Worm (Caenorhabditis elegans) whole organism, mixed stage, embryonic: Measurements from ENCODE around the gene wrt-1.

Experiments
- M03D4.4 ChIP-seq: sonication (generic microtip); optimal IDR thresholded peaks from 2 replicates; lab custom pipeline; 2017; ENCODE audit warnings: mild to moderate bottlenecking, missing genetic modification characterization, missing compliant biosample characterization
- bed-3 ChIP-seq: fragments of 200-800 bp; sonication (Bioruptor generic); optimal IDR thresholded peaks from 3 replicates; lab custom pipeline; 2018; ENCODE audit warnings: mild to moderate bottlenecking, missing genetic modification characterization, moderate library complexity, missing compliant biosample characterization
- blmp-1 ChIP-seq: fragments of 150-350 bp; optimal IDR thresholded peaks from 2 replicates; lab custom pipeline; 2014; ENCODE audit warnings: missing biosample characterization, missing genetic modification characterization
- ceh-39 ChIP-seq: fragments of 150-350 bp; optimal IDR thresholded peaks from 2 replicates; lab custom pipeline; 2014; ENCODE audit warnings: missing biosample characterization, missing genetic modification characterization
- ceh-43 ChIP-seq: fragments of 200-800 bp; sonication (Bioruptor generic); optimal IDR thresholded peaks from 2 replicates; lab custom pipeline; 2018; ENCODE audit warnings: mild to moderate bottlenecking, missing genetic modification characterization, moderate library complexity, missing compliant biosample characterization
- ceh-83 ChIP-seq: fragments of 200-800 bp; sonication (Bioruptor generic); optimal IDR thresholded peaks from 2 replicates; lab custom pipeline; 2018; ENCODE audit warnings: mild to moderate bottlenecking, missing genetic modification characterization, missing compliant biosample characterization
- ces-1 ChIP-seq: fragments of 150-350 bp; optimal IDR thresholded peaks from 2 replicates; lab custom pipeline; 2014; ENCODE audit warnings: missing biosample characterization, missing genetic modification reagents, missing genetic modification characterization
- cnd-1 ChIP-seq: fragments of 200-800 bp; sonication (Bioruptor generic); optimal IDR thresholded peaks from 2 replicates; lab custom pipeline; 2018; ENCODE audit warnings: mild to moderate bottlenecking, missing genetic modification characterization, missing compliant biosample characterization
- drap-1 ChIP-seq: fragments of 200-800 bp; sonication (Bioruptor generic); optimal IDR thresholded peaks from 3 replicates; lab custom pipeline; 2018; ENCODE audit warnings: mild to moderate bottlenecking, missing genetic modification characterization, missing compliant biosample characterization
- elt-1 ChIP-seq: sonication (generic microtip); optimal IDR thresholded peaks from 2 replicates; lab custom pipeline; 2017; ENCODE audit warnings: missing genetic modification characterization, mild to moderate bottlenecking, missing compliant biosample characterization, antibody characterized with exemption, moderate library complexity, borderline replicate concordance; ENCODE audit not compliant: insufficient read depth
- elt-3 ChIP-seq: fragments of 150-350 bp; optimal IDR thresholded peaks from 2 replicates; lab custom pipeline; 2014; ENCODE audit warnings: missing biosample characterization, missing genetic modification characterization
- flh-1 ChIP-seq: fragments of 200-800 bp; sonication (Bioruptor generic); optimal IDR thresholded peaks from 2 replicates; lab custom pipeline; 2018; ENCODE audit warnings: mild to moderate bottlenecking, missing genetic modification characterization, moderate library complexity, missing compliant biosample characterization
- ham-2 ChIP-seq: fragments of 200-800 bp; sonication (Bioruptor generic); optimal IDR thresholded peaks from 2 replicates; lab custom pipeline; 2018; ENCODE audit warnings: mild to moderate bottlenecking, missing genetic modification characterization, missing compliant biosample characterization
- hlh-1 ChIP-seq: fragments of 150-350 bp; optimal IDR thresholded peaks from 2 replicates; lab custom pipeline; 2014; ENCODE audit warnings: missing biosample characterization, missing genetic modification reagents, missing genetic modification characterization
- lin-13 ChIP-seq: fragments of 150-350 bp; optimal IDR thresholded peaks from 2 replicates; lab custom pipeline; 2014; ENCODE audit warnings: missing biosample characterization, missing genetic modification characterization
- lin-32 ChIP-seq: fragments of 200-800 bp; sonication (Bioruptor generic); optimal IDR thresholded peaks from 2 replicates; lab custom pipeline; 2018; ENCODE audit warnings: mild to moderate bottlenecking, missing genetic modification characterization, missing compliant biosample characterization
- lsy-2 ChIP-seq: fragments of 150-350 bp; optimal IDR thresholded peaks from 2 replicates; lab custom pipeline; 2014; ENCODE audit warnings: missing biosample characterization, missing genetic modification characterization
- mab-5 ChIP-seq: fragments of 150-350 bp; optimal IDR thresholded peaks from 2 replicates; lab custom pipeline; 2014; ENCODE audit warnings: missing biosample characterization, missing genetic modification characterization
- mep-1 ChIP-seq: fragments of 150-350 bp; optimal IDR thresholded peaks from 2 replicates; lab custom pipeline; 2017; ENCODE audit warnings: missing biosample characterization, missing genetic modification reagents, missing genetic modification characterization, inconsistent platforms
- mls-2 ChIP-seq: sonication (generic microtip); optimal IDR thresholded peaks from 2 replicates; lab custom pipeline; 2016; ENCODE audit warnings: mild to moderate bottlenecking, missing genetic modification characterization, moderate library complexity, missing compliant biosample characterization
- nhr-12 ChIP-seq: fragments of 150-350 bp; optimal IDR thresholded peaks from 2 replicates; lab custom pipeline; 2014; ENCODE audit warnings: missing biosample characterization, missing genetic modification characterization
- nhr-2 ChIP-seq: fragments of 150-350 bp; optimal IDR thresholded peaks from 2 replicates; lab custom pipeline; 2014; ENCODE audit warnings: missing biosample characterization, missing genetic modification characterization
- nhr-237 ChIP-seq: fragments of 150-350 bp; optimal IDR thresholded peaks from 2 replicates; lab custom pipeline; 2014; ENCODE audit warnings: missing biosample characterization, missing genetic modification characterization
- nhr-28 ChIP-seq: fragments of 150-350 bp; optimal IDR thresholded peaks from 2 replicates; lab custom pipeline; 2014; ENCODE audit warnings: missing biosample characterization, missing genetic modification characterization
- nhr-76 ChIP-seq: sonication (generic microtip); optimal IDR thresholded peaks from 2 replicates; lab custom pipeline; 2017; ENCODE audit warnings: missing biosample characterization, missing genetic modification characterization
- pha-4 ChIP-seq: fragments of 150-350 bp; optimal IDR thresholded peaks from 2 replicates; lab custom pipeline; 2018; ENCODE audit warnings: missing biosample characterization, missing genetic modification reagents, missing genetic modification characterization
- sem-2 ChIP-seq: fragments of 200-800 bp; sonication (Bioruptor generic); optimal IDR thresholded peaks from 2 replicates; lab custom pipeline; 2018; ENCODE audit warnings: mild to moderate bottlenecking, missing genetic modification characterization, missing compliant biosample characterization
- snpc-4 ChIP-seq: fragments of 150-350 bp; optimal IDR thresholded peaks from 2 replicates; lab custom pipeline; 2014; ENCODE audit warnings: missing biosample characterization, missing genetic modification characterization
- tbx-8 ChIP-seq: fragments of 200-800 bp; sonication (Bioruptor generic); optimal IDR thresholded peaks from 2 replicates; lab custom pipeline; 2018; ENCODE audit warnings: mild to moderate bottlenecking, missing genetic modification characterization, moderate library complexity, missing compliant biosample characterization
- unc-39 ChIP-seq: fragments of 150-350 bp; optimal IDR thresholded peaks from 2 replicates; lab custom pipeline; 2014; ENCODE audit warnings: missing biosample characterization, missing genetic modification characterization
- unc-62 ChIP-seq: fragments of 150-350 bp; optimal IDR thresholded peaks from 2 replicates; lab custom pipeline; 2014; ENCODE audit warnings: missing biosample characterization, missing genetic modification reagents, missing genetic modification characterization
- zip-8 ChIP-seq: fragments of 150-350 bp; optimal IDR thresholded peaks from 2 replicates; lab custom pipeline; 2014; ENCODE audit warnings: missing biosample characterization, missing genetic modification characterization
- ztf-11 ChIP-seq: fragments of 150-350 bp; optimal IDR thresholded peaks from 2 replicates; lab custom pipeline; 2014; ENCODE audit warnings: missing biosample characterization, missing genetic modification characterization

The wrt-1 gene

ce11 chrII:7542952-7543351, 12.2 kb downstream of the wrt-1 start:
- TF ChIP-seq nhr-76 (tag; lab: Kevin White, UChicago) (no peak), mep-1 (no peak), blmp-1 (tag; lab: Kevin White, UChicago) (no peak), ceh-43 (GFP tag; lab: Kevin White, UChicago) (no peak), flh-1 (GFP tag; lab: Kevin White, UChicago) (no peak), cnd-1 (tag; lab: Kevin White, UChicago) (no peak), pha-4 (tag; lab: Kevin White, UChicago) (no peak), M03D4.4 (tag; lab: Kevin White, UChicago) (no peak), zip-8 (tag; lab: Kevin White, UChicago) (no peak), ceh-39 (tag; lab: Kevin White, UChicago) (no peak), elt-3 (tag; lab: Kevin White, UChicago) (no peak), lin-32 (GFP tag; lab: Kevin White, UChicago) (no peak), elt-1 (tag; lab: Kevin White, UChicago) (no peak), ceh-83 (GFP tag; lab: Kevin White, UChicago) (no peak), unc-39 (tag; lab: Kevin White, UChicago) (no peak), mab-5 (no peak), hlh-1 (tag; lab: Kevin White, UChicago) (no peak), nhr-237 (no peak)

- TF ChIP-seq bed-3, result no peak
- TF ChIP-seq ceh-39 (tag; lab: Kevin White, UChicago), result no peak
- no peak for TF ChIP-seq ceh-83 (GFP tag; lab: Kevin White, UChicago)
- no peak for TF ChIP-seq elt-3 (tag; lab: Kevin White, UChicago)
- TF ChIP-seq sem-2 (GFP tag; lab: Kevin White, UChicago), result no peak
- no peak for TF ChIP-seq nhr-237
- TF ChIP-seq mls-2 (tag; lab: Kevin White, UChicago), result no peak
- no peak for TF ChIP-seq nhr-28
- no peak for TF ChIP-seq nhr-2 (tag; lab: Kevin White, UChicago)
- no peak for TF ChIP-seq ceh-43 (GFP tag; lab: Kevin White, UChicago)
- no peak for TF ChIP-seq lin-32 (GFP tag; lab: Kevin White, UChicago)
- no peak for TF ChIP-seq mab-5
- TF ChIP-seq pha-4 (tag; lab: Kevin White, UChicago), result no peak
- TF ChIP-seq lin-13, result no peak
- no peak for TF ChIP-seq tbx-8
- no peak for TF ChIP-seq elt-1 (tag; lab: Kevin White, UChicago)
Observed at ce11 chrII:7543808-7544207, 13.0 kb downstream of the wrt-1 start, which contains the start of gene rol-8. rol-8 (plus strand) TSS chrII:7544108.

- TF ChIP-seq snpc-4 (no peak), cnd-1 (tag; lab: Kevin White, UChicago) (no peak), M03D4.4 (tag; lab: Kevin White, UChicago) (no peak), unc-39 (tag; lab: Kevin White, UChicago) (no peak), nhr-76 (tag; lab: Kevin White, UChicago) (no peak), hlh-1 (tag; lab: Kevin White, UChicago) (no peak), mab-5 (no peak), nhr-28 (no peak), mls-2 (tag; lab: Kevin White, UChicago) (no peak), zip-8 (tag; lab: Kevin White, UChicago) (no peak), nhr-12 (tag; lab: Kevin White, UChicago) (no peak), ceh-83 (GFP tag; lab: Kevin White, UChicago) (no peak), flh-1 (GFP tag; lab: Kevin White, UChicago) (no peak), bed-3 (no peak), nhr-237 (no peak), ham-2 (GFP tag; lab: Kevin White, UChicago) (no peak)
- TF ChIP-seq, all 35 proteins: peak for 0
Observed at ce11 chrII:7544782-7545181, 14.0 kb downstream of the wrt-1 start.

- TF ChIP-seq ztf-11 (tag; lab: Kevin White, UChicago) (no peak), mep-1 (no peak), nhr-28 (no peak), blmp-1 (tag; lab: Kevin White, UChicago) (no peak), drap-1 (GFP tag; lab: Kevin White, UChicago) (no peak), bed-3 (no peak), unc-62 (no peak), elt-3 (tag; lab: Kevin White, UChicago) (no peak)
Observed at ce11 chrII:7545364-7545763, 14.6 kb downstream of the wrt-1 start.

ce11 chrII:7547269-7547668, 16.5 kb downstream of the wrt-1 start:
- no peak for TF ChIP-seq hlh-1 (tag; lab: Kevin White, UChicago)
- no peak for TF ChIP-seq M03D4.4 (tag; lab: Kevin White, UChicago)
- no peak for TF ChIP-seq drap-1 (GFP tag; lab: Kevin White, UChicago)
- TF ChIP-seq nhr-76 (tag; lab: Kevin White, UChicago), result no peak
- TF ChIP-seq ham-2 (GFP tag; lab: Kevin White, UChicago), result no peak
- no peak for TF ChIP-seq ces-1 (GFP tag; lab: Kevin White, UChicago)
- no peak for TF ChIP-seq pha-4 (tag; lab: Kevin White, UChicago)
- no peak for TF ChIP-seq lsy-2 (tag; lab: Kevin White, UChicago)
- TF ChIP-seq tbx-8, result no peak
- TF ChIP-seq mab-5, result no peak
- no peak for TF ChIP-seq unc-62
- TF ChIP-seq ceh-43 (GFP tag; lab: Kevin White, UChicago), result no peak
- no peak for TF ChIP-seq unc-39 (tag; lab: Kevin White, UChicago)
